Fruit fly (Drosophila melanogaster) whole organism, embryonic: ENCODE results near the gene dbo.

Experiments used
- CG11504 ChIP-seq: fragments of 200-800 bp; sonication (Bioruptor generic); optimal IDR thresholded peaks from 3 replicates; lab custom pipeline; 2019; ENCODE audit warnings: missing biosample characterization, mild to moderate bottlenecking, missing genetic modification characterization, moderate library complexity
- CG12942 ChIP-seq: fragments of 200-800 bp; sonication (Bioruptor generic); optimal IDR thresholded peaks from 3 replicates; lab custom pipeline; 2016; ENCODE audit warnings: missing biosample characterization, missing genetic modification characterization
- CG14441 ChIP-seq: fragments of 200-800 bp; sonication (Bioruptor generic); IDR thresholded peaks from 2 replicates; pipeline ENCODE4 v1.3.6; 2022; ENCODE audit warnings: missing biosample characterization, missing genetic modification characterization
- CG1602 ChIP-seq: fragments of 200-800 bp; sonication (Bioruptor generic); optimal IDR thresholded peaks from 3 replicates; lab custom pipeline; 2016; ENCODE audit warnings: missing biosample characterization, missing genetic modification characterization
- CG2678 ChIP-seq: fragments of 200-800 bp; sonication (Bioruptor generic); optimal IDR thresholded peaks from 3 replicates; lab custom pipeline; 2019; ENCODE audit warnings: missing biosample characterization, mild to moderate bottlenecking, missing genetic modification characterization, moderate library complexity
- CG32772 ChIP-seq: fragments of 200-800 bp; sonication (Bioruptor generic); IDR thresholded peaks from 2 replicates; pipeline ENCODE4 v1.3.6; 2022; ENCODE audit warnings: missing biosample characterization, missing genetic modification characterization
- CTCF ChIP-seq: fragments of 200-800 bp; sonication (Bioruptor generic); optimal IDR thresholded peaks from 2 replicates; lab custom pipeline; 2017; ENCODE audit warnings: missing biosample characterization, mild to moderate bottlenecking, missing genetic modification characterization, moderate library complexity
- Doc2 ChIP-seq: fragments of 200-800 bp; sonication (Bioruptor generic); IDR thresholded peaks from 2 replicates; pipeline ENCODE4 v1.3.6; 2022; ENCODE audit warnings: missing biosample characterization, missing genetic modification characterization
- insv ChIP-seq, 2 experiments: fragments of 200-800 bp; sonication (Bioruptor generic); optimal IDR thresholded peaks; 3 replicates each; lab custom pipeline; 2016 to 2018; ENCODE audit warnings: missing biosample characterization in 2 of 2, missing genetic modification characterization in 2 of 2
- trh ChIP-seq: fragments of 200-800 bp; sonication (Bioruptor generic); optimal IDR thresholded peaks from 2 replicates; lab custom pipeline; 2016; ENCODE audit warnings: missing biosample characterization, missing genetic modification characterization

DNA sequence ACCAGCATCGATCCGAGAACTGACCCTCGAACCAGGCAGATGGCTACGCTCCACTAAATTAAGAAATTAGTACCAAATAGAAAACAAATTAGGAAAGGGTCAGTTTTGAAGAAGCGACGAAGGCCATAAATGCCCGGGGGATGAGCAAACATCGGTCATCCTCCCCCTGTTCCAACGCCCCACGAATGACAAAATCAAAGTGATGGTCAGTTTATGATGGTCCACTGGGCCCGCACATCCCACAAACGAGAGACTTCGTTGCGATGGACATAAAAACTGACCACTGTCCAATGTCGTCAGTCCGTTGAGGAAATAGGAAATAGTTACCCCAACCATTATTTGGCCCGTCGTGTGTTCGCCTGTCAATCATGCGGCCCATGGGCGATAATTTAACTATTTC is 47.7 kb upstream of the dbo start:
- TF ChIP-seq CG2678: no peak
- TF ChIP-seq CG14441 (GFP tag; lab: Robert Waterston, UW): no peak
- no peak for TF ChIP-seq CG1602
- TF ChIP-seq CTCF (GFP tag; lab: Kevin White, UChicago): no peak
- TF ChIP-seq CG11504: no peak
- no peak for TF ChIP-seq insv (GFP tag; optimal IDR thresholded peaks at IDR 0.05; lab: Kevin White, UChicago)
- no peak for TF ChIP-seq CG32772 (GFP tag; lab: Robert Waterston, UW)
- no peak for TF ChIP-seq CG12942
- TF ChIP-seq Doc2 (GFP tag; lab: Robert Waterston, UW): no peak
- TF ChIP-seq trh (GFP tag; lab: Kevin White, UChicago): no peak
